Worm (Caenorhabditis elegans) whole organism, L2 larva: ENCODE results near the gene pik-1.

Experiments
- C34F6.9 ChIP-seq: fragments of 150-350 bp; optimal IDR thresholded peaks from 2 replicates; lab custom pipeline; 2014; ENCODE audit warnings: missing biosample characterization, missing genetic modification characterization
- F13H6.1 ChIP-seq: sonication (generic microtip); optimal IDR thresholded peaks from 2 replicates; lab custom pipeline; 2016; ENCODE audit warnings: missing genetic modification characterization, missing compliant biosample characterization
- Y55F3AM.14 ChIP-seq: fragments of 200-800 bp; sonication (Bioruptor generic); optimal IDR thresholded peaks from 2 replicates; lab custom pipeline; 2018; ENCODE audit warnings: mild to moderate bottlenecking, missing genetic modification characterization, missing compliant biosample characterization
- ama-1 ChIP-seq: fragments of 150-350 bp; optimal IDR thresholded peaks from 2 replicates; lab custom pipeline; 2018; ENCODE audit warnings: inconsistent platforms
- blmp-1 ChIP-seq: sonication (generic microtip); optimal IDR thresholded peaks from 2 replicates; lab custom pipeline; 2017; ENCODE audit warnings: missing genetic modification characterization, mild to moderate bottlenecking, missing compliant biosample characterization, antibody characterized with exemption, moderate library complexity; ENCODE audit not compliant: insufficient read depth
- ceh-16 ChIP-seq: fragments of 150-350 bp; optimal IDR thresholded peaks from 2 replicates; lab custom pipeline; 2014; ENCODE audit warnings: missing biosample characterization, missing genetic modification characterization
- crh-2 ChIP-seq: sonication (generic microtip); optimal IDR thresholded peaks from 2 replicates; lab custom pipeline; 2017; ENCODE audit warnings: missing biosample characterization, missing genetic modification characterization
- dmd-4 ChIP-seq: sonication (generic microtip); optimal IDR thresholded peaks from 2 replicates; lab custom pipeline; 2017; ENCODE audit warnings: missing biosample characterization, missing genetic modification characterization
- elt-1 ChIP-seq: fragments of 150-350 bp; optimal IDR thresholded peaks from 2 replicates; lab custom pipeline; 2014; ENCODE audit warnings: missing biosample characterization, missing genetic modification characterization
- fos-1 ChIP-seq: fragments of 150-350 bp; optimal IDR thresholded peaks from 2 replicates; lab custom pipeline; 2014; ENCODE audit warnings: missing biosample characterization, missing genetic modification characterization
- lin-13 ChIP-seq: fragments of 150-350 bp; optimal IDR thresholded peaks from 2 replicates; lab custom pipeline; 2014; ENCODE audit warnings: missing biosample characterization, missing genetic modification reagents, missing genetic modification characterization
- lin-39 ChIP-seq: fragments of 150-350 bp; optimal IDR thresholded peaks from 2 replicates; lab custom pipeline; 2014; ENCODE audit warnings: missing biosample characterization, missing genetic modification reagents, missing genetic modification characterization
- lsy-2 ChIP-seq, 2 experiments: fragments of 150-350 bp in 1 of 2; sonication (generic microtip) in 1 of 2; optimal IDR thresholded peaks; 2 replicates each; lab custom pipeline; 2014 to 2017; ENCODE audit warnings: missing biosample characterization in 2 of 2, missing genetic modification characterization in 2 of 2
- mab-5 ChIP-seq: fragments of 150-350 bp; optimal IDR thresholded peaks from 2 replicates; lab custom pipeline; 2014; ENCODE audit warnings: missing biosample characterization, missing genetic modification characterization
- mbf-1 ChIP-seq: sonication (generic microtip); optimal IDR thresholded peaks from 2 replicates; lab custom pipeline; 2017; ENCODE audit warnings: missing biosample characterization, missing genetic modification characterization
- nhr-11 ChIP-seq: fragments of 150-350 bp; optimal IDR thresholded peaks from 2 replicates; lab custom pipeline; 2014; ENCODE audit warnings: missing biosample characterization, missing genetic modification characterization
- nhr-12 ChIP-seq: fragments of 150-350 bp; optimal IDR thresholded peaks from 2 replicates; lab custom pipeline; 2014; ENCODE audit warnings: missing biosample characterization, missing genetic modification characterization
- nhr-129 ChIP-seq: fragments of 150-350 bp; optimal IDR thresholded peaks from 2 replicates; lab custom pipeline; 2014; ENCODE audit warnings: missing biosample characterization, missing genetic modification characterization
- nhr-21 ChIP-seq: fragments of 150-350 bp; optimal IDR thresholded peaks from 2 replicates; lab custom pipeline; 2014; ENCODE audit warnings: missing biosample characterization, missing genetic modification characterization
- nhr-23 ChIP-seq: fragments of 150-350 bp; optimal IDR thresholded peaks from 2 replicates; lab custom pipeline; 2014; ENCODE audit warnings: missing biosample characterization, missing genetic modification reagents, missing genetic modification characterization
- nhr-25 ChIP-seq: fragments of 150-350 bp; sonication (generic microtip); optimal IDR thresholded peaks from 3 replicates; lab custom pipeline; 2014; ENCODE audit warnings: missing biosample characterization, missing genetic modification characterization
- peb-1 ChIP-seq: fragments of 150-350 bp; optimal IDR thresholded peaks from 2 replicates; lab custom pipeline; 2014; ENCODE audit warnings: missing biosample characterization, missing genetic modification characterization
- sem-4 ChIP-seq: fragments of 150-350 bp; optimal IDR thresholded peaks from 2 replicates; lab custom pipeline; 2014; ENCODE audit warnings: missing biosample characterization, missing genetic modification reagents, missing genetic modification characterization
- skn-1 ChIP-seq: sonication (generic microtip); optimal IDR thresholded peaks from 2 replicates; lab custom pipeline; 2017; ENCODE audit warnings: missing biosample characterization, missing genetic modification characterization
- sma-3 ChIP-seq: sonication (generic microtip); optimal IDR thresholded peaks from 2 replicates; lab custom pipeline; 2016; ENCODE audit warnings: missing genetic modification reagents, missing genetic modification characterization, missing compliant biosample characterization
- sma-9 ChIP-seq, 2 experiments: fragments of 150-350 bp in 1 of 2; sonication (generic microtip) in 1 of 2; optimal IDR thresholded peaks; 2 replicates each; lab custom pipeline; 2014 to 2016; ENCODE audit warnings: missing genetic modification characterization in 2 of 2, mild to moderate bottlenecking in 1 of 2, missing biosample characterization in 1 of 2, missing compliant biosample characterization in 1 of 2, missing genetic modification reagents in 1 of 2, moderate library complexity in 1 of 2
- unc-39 ChIP-seq: fragments of 150-350 bp; optimal IDR thresholded peaks from 2 replicates; lab custom pipeline; 2014; ENCODE audit warnings: missing biosample characterization, missing genetic modification characterization
- unc-55 ChIP-seq: fragments of 150-350 bp; sonication (generic microtip); optimal IDR thresholded peaks from 3 replicates; lab custom pipeline; 2014; ENCODE audit warnings: missing biosample characterization, missing genetic modification reagents, missing genetic modification characterization
- unc-62 ChIP-seq: fragments of 150-350 bp; optimal IDR thresholded peaks from 2 replicates; lab custom pipeline; 2014; ENCODE audit warnings: missing biosample characterization, missing genetic modification reagents, missing genetic modification characterization
- zag-1 ChIP-seq: fragments of 150-350 bp; optimal IDR thresholded peaks from 2 replicates; lab custom pipeline; 2014; ENCODE audit warnings: missing biosample characterization, missing genetic modification characterization
- ztf-11 ChIP-seq: sonication (generic microtip); optimal IDR thresholded peaks from 2 replicates; lab custom pipeline; 2017; ENCODE audit warnings: missing biosample characterization, missing genetic modification characterization

Gene pik-1

DNA sequence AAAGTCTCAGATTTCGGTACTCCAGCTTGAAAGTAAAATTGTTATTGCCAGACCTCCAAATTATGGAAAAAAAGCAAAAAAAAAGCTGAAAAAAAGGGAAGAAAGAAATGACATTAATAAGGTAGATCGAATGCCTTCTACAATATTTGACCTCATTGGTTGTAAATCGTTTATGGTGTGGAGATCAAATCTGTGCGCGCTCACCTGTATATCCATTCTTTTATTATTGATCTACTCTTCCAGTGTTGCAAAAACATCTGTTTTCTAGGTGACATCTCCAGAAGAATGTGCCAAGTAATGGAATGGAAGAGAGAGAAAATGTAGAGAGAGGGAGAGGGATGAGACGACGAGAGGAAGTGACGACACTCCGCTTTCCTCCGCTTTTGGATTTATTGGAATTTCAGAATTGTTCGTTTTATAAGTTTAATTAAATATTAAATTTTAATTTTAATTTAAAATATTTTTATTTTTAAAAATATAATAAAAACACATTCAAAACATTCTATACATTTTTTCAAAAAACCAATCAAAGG lies at the start of gene pik-1, which contains the start of gene aptf-2:
Gene pik-1 (plus strand): TSS at position 303 of the 533 bp plus-strand sequence.
Gene aptf-2 (minus strand): TSS at position 313 of the 533 bp plus-strand sequence.
- no peak for TF ChIP-seq lsy-2 (tag; optimal IDR thresholded peaks at IDR 0.05; lab: Kevin White, UChicago)
- no peak for TF ChIP-seq fos-1
- TF ChIP-seq sem-4 = no peak
- no peak for TF ChIP-seq lin-39 (tag; lab: Kevin White, UChicago)
- TF ChIP-seq crh-2 (tag; lab: Kevin White, UChicago) = no peak
- peak; percentile 38 for TF ChIP-seq unc-55 (GFP tag; lab: Kevin White, UChicago)
- no peak for TF ChIP-seq nhr-25 (tag; lab: Kevin White, UChicago)
- peak; percentile 16 for TF ChIP-seq C34F6.9
- TF ChIP-seq mbf-1 (tag; lab: Kevin White, UChicago) = no peak
- TF ChIP-seq nhr-129 (tag; lab: Kevin White, UChicago) = peak; percentile 65

- TF ChIP-seq crh-2 (tag; lab: Kevin White, UChicago) (no peak), lsy-2 (tag; optimal IDR thresholded peaks at IDR 0.05; lab: Kevin White, UChicago) (no peak), ceh-16 (tag; lab: Kevin White, UChicago) (no peak), F13H6.1 (tag; lab: Kevin White, UChicago) (no peak), elt-1 (no peak), peb-1 (tag; lab: Kevin White, UChicago) (no peak), zag-1 (tag; lab: Kevin White, UChicago) (no peak), Y55F3AM.14 (GFP tag; lab: Kevin White, UChicago) (no peak), lin-13 (GFP tag; lab: Kevin White, UChicago) (no peak), dmd-4 (tag; lab: Kevin White, UChicago) (no peak), lin-39 (tag; lab: Kevin White, UChicago) (no peak), unc-39 (tag; lab: Kevin White, UChicago) (no peak), nhr-12 (tag; lab: Kevin White, UChicago) (no peak), sma-3 (GFP tag; lab: Kevin White, UChicago) (no peak), nhr-21 (no peak), nhr-11 (tag; lab: Kevin White, UChicago) (no peak)
These were observed 46.6 kb upstream of the pik-1 start, which contains the start of gene agt-1 for ce11 chrIV:13369120-13369842. TSS of gene agt-1 (minus strand) at chrIV:13369412.

DNA sequence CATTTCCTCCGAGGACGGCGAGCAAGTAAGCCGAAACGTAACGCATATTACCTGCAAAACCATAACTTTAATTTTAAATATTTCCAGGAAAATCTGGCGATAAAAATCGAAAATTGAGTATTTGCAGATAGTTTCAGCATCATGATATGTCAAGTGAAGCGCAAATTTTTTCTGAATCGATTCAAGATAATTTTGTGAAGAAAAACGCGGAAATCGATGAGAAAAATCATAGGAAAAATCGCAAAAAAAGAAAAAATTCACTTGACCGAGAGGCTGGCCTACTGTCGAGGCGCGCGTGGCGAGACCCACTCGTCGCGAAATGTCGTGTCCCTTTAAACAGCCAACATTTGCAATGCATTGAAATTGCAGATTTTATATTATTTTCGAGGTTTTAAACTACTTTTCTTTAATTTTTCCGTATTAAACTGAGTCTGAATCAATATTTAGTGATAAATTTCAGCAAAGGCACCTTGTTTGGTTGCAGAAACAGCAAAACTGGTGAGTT lies 45.6 kb upstream of the pik-1 start, which contains the start of the genes rla-2, popl-7 and Y62E10A.24:
Gene rla-2 (minus strand): TSS at position 51 of the 505 bp plus-strand sequence.
Gene popl-7 (plus strand): TSS at position 455 of the 505 bp plus-strand sequence.
Gene Y62E10A.24 (plus strand): TSS at position 476 of the 505 bp plus-strand sequence.
- no peak for TF ChIP-seq sma-9 (GFP tag; optimal IDR thresholded peaks at IDR 0.05; lab: Kevin White, UChicago)
- no peak for TF ChIP-seq sma-9 (tag; optimal IDR thresholded peaks at IDR 0.05; lab: Kevin White, UChicago)
- no peak for TF ChIP-seq nhr-12 (tag; lab: Kevin White, UChicago)
- TF ChIP-seq lsy-2 (tag; optimal IDR thresholded peaks at IDR 0.05; lab: Kevin White, UChicago) = peak in 1 of 2 experiments; percentile 80
- no peak for TF ChIP-seq nhr-23
- TF ChIP-seq nhr-129 (tag; lab: Kevin White, UChicago) = peak; percentile 61
- TF ChIP-seq C34F6.9 = peak; percentile 40
- peak; percentile 55 for TF ChIP-seq unc-55 (GFP tag; lab: Kevin White, UChicago)

ce11 chrIV:13371699-13372098 lies 44.1 kb upstream of the pik-1 start, which contains the start of gene Y62E10A.6:
TSS of gene Y62E10A.6 (plus strand) at chrIV:13371999.
- TF ChIP-seq unc-39 (tag; lab: Kevin White, UChicago) (no peak), unc-55 (GFP tag; lab: Kevin White, UChicago) (no peak), mab-5 (no peak), skn-1 (no peak), nhr-23 (no peak), ama-1 (lab: Kevin White, UChicago) (no peak), sem-4 (no peak), blmp-1 (no peak), C34F6.9 (no peak), ztf-11 (tag; lab: Kevin White, UChicago) (no peak), nhr-11 (tag; lab: Kevin White, UChicago) (no peak), sma-9 (GFP tag; optimal IDR thresholded peaks at IDR 0.05; lab: Kevin White, UChicago) (no peak), sma-9 (tag; optimal IDR thresholded peaks at IDR 0.05; lab: Kevin White, UChicago) (no peak), unc-62 (GFP tag; lab: Kevin White, UChicago) (no peak), lin-39 (tag; lab: Kevin White, UChicago) (no peak)
